Fruit fly (Drosophila melanogaster) whole organism, embryonic: ENCODE measurements around the gene net.
A peak's percentile ranks its signal among the peaks of the same experiment; 100 is the strongest.

Experiments
- BtbVII ChIP-seq: fragments of 200-800 bp; sonication (Bioruptor generic); optimal IDR thresholded peaks from 3 replicates; lab custom pipeline; 2017; ENCODE audit warnings: missing biosample characterization, mild to moderate bottlenecking, missing genetic modification characterization
- CG11504 ChIP-seq: fragments of 200-800 bp; sonication (Bioruptor generic); optimal IDR thresholded peaks from 3 replicates; lab custom pipeline; 2019; ENCODE audit warnings: missing biosample characterization, mild to moderate bottlenecking, missing genetic modification characterization, moderate library complexity
- CG12744 ChIP-seq: fragments of 200-800 bp; sonication (Bioruptor generic); optimal IDR thresholded peaks from 2 replicates; lab custom pipeline; 2016; ENCODE audit warnings: missing biosample characterization, missing genetic modification characterization
- CG13775 ChIP-seq: fragments of 200-800 bp; sonication (Bioruptor generic); optimal IDR thresholded peaks from 3 replicates; lab custom pipeline; 2017; ENCODE audit warnings: missing biosample characterization, mild to moderate bottlenecking, missing genetic modification characterization
- CG15011 ChIP-seq: fragments of 200-800 bp; sonication (Bioruptor generic); optimal IDR thresholded peaks from 3 replicates; lab custom pipeline; 2018; ENCODE audit warnings: missing biosample characterization, mild to moderate bottlenecking, missing genetic modification characterization
- CG15073 ChIP-seq: fragments of 200-800 bp; sonication (Bioruptor generic); optimal IDR thresholded peaks from 2 replicates; lab custom pipeline; 2016; ENCODE audit warnings: missing biosample characterization, missing genetic modification characterization
- CG17802 ChIP-seq: fragments of 200-800 bp; sonication (Bioruptor generic); optimal IDR thresholded peaks from 2 replicates; lab custom pipeline; 2018; ENCODE audit warnings: missing biosample characterization, mild to moderate bottlenecking, missing genetic modification characterization, moderate library complexity
- CG17912 ChIP-seq: fragments of 200-800 bp; sonication (Bioruptor generic); optimal IDR thresholded peaks from 2 replicates; lab custom pipeline; 2018; ENCODE audit warnings: missing biosample characterization, mild to moderate bottlenecking, missing genetic modification characterization
- CG2116 ChIP-seq: fragments of 200-800 bp; sonication (Bioruptor generic); optimal IDR thresholded peaks from 3 replicates; lab custom pipeline; 2018; ENCODE audit warnings: missing biosample characterization, mild to moderate bottlenecking, missing genetic modification characterization
- CG2202 ChIP-seq: fragments of 200-800 bp; sonication (Bioruptor generic); optimal IDR thresholded peaks from 2 replicates; lab custom pipeline; 2018; ENCODE audit warnings: missing biosample characterization, mild to moderate bottlenecking, missing genetic modification characterization
- CG5180 ChIP-seq: fragments of 200-800 bp; sonication (Bioruptor generic); optimal IDR thresholded peaks from 3 replicates; lab custom pipeline; 2017; ENCODE audit warnings: missing biosample characterization, missing genetic modification characterization, mild to moderate bottlenecking, moderate library complexity, missing genetic modification reagents
- CG6765 ChIP-seq: fragments of 200-800 bp; sonication (Bioruptor generic); optimal IDR thresholded peaks from 3 replicates; lab custom pipeline; 2017; ENCODE audit warnings: missing biosample characterization, mild to moderate bottlenecking, missing genetic modification characterization
- CG9817 ChIP-seq: fragments of 200-800 bp; sonication (Bioruptor generic); optimal IDR thresholded peaks from 2 replicates; lab custom pipeline; 2018; ENCODE audit warnings: missing biosample characterization, mild to moderate bottlenecking, missing genetic modification characterization, moderate library complexity
- CoRest ChIP-seq: fragments of 200-800 bp; sonication (Bioruptor generic); optimal IDR thresholded peaks from 3 replicates; lab custom pipeline; 2018; ENCODE audit warnings: missing biosample characterization, mild to moderate bottlenecking, missing genetic modification characterization, moderate library complexity
- CrebB ChIP-seq: fragments of 200-800 bp; sonication (Bioruptor generic); optimal IDR thresholded peaks from 3 replicates; lab custom pipeline; 2018; ENCODE audit warnings: missing biosample characterization, mild to moderate bottlenecking, missing genetic modification characterization
- D ChIP-seq, 2 experiments: fragments of 200-800 bp in 1 of 2; fragments of >200 bp in 1 of 2; sonication (Bioruptor generic) in 1 of 2; optimal IDR thresholded peaks; 2 replicates in 1 of 2; 3 replicates in 1 of 2; lab custom pipeline; 2017; ENCODE audit warnings: mild to moderate bottlenecking in 1 of 2, missing biosample characterization in 1 of 2, missing genetic modification characterization in 1 of 2, missing genetic modification reagents in 1 of 2
- Deaf1 ChIP-seq: fragments of 200-800 bp; optimal IDR thresholded peaks from 3 replicates; lab custom pipeline; 2019; ENCODE audit warnings: missing biosample characterization, mild to moderate bottlenecking, missing genetic modification characterization, moderate library complexity
- HLH3B ChIP-seq: fragments of 200-800 bp; sonication (Bioruptor generic); IDR thresholded peaks from 2 replicates; pipeline ENCODE4 v1.3.6; 2022; ENCODE audit warnings: missing biosample characterization, missing genetic modification characterization
- HLH54F ChIP-seq: fragments of 200-800 bp; sonication (Bioruptor generic); optimal IDR thresholded peaks from 3 replicates; lab custom pipeline; 2016; ENCODE audit warnings: missing biosample characterization, missing genetic modification characterization
- HLHmδ ChIP-seq: fragments of 200-800 bp; sonication (Bioruptor generic); optimal IDR thresholded peaks from 2 replicates; lab custom pipeline; 2018; ENCODE audit warnings: missing biosample characterization, mild to moderate bottlenecking, missing genetic modification characterization, moderate library complexity
- Hey ChIP-seq: fragments of 200-800 bp; sonication (Bioruptor generic); optimal IDR thresholded peaks from 3 replicates; lab custom pipeline; 2018; ENCODE audit warnings: missing biosample characterization, mild to moderate bottlenecking, missing genetic modification characterization
- Hmx ChIP-seq: fragments of 200-800 bp; sonication (Bioruptor generic); optimal IDR thresholded peaks from 2 replicates; lab custom pipeline; 2016; ENCODE audit warnings: missing biosample characterization, missing genetic modification characterization
- MBD-R2 ChIP-seq: fragments of 200-800 bp; sonication (Bioruptor generic); IDR thresholded peaks from 2 replicates; pipeline ENCODE4 v1.3.6; 2022; ENCODE audit warnings: missing biosample characterization, missing genetic modification characterization
- Myb ChIP-seq: fragments of 200-800 bp; sonication (Bioruptor generic); optimal IDR thresholded peaks from 2 replicates; lab custom pipeline; 2016; ENCODE audit warnings: missing biosample characterization, missing genetic modification characterization
- Opbp ChIP-seq: fragments of 200-800 bp; sonication (Bioruptor generic); IDR thresholded peaks from 3 replicates; pipeline ENCODE4 v1.3.6; 2022; ENCODE audit warnings: missing biosample characterization, missing genetic modification characterization; ENCODE audit not compliant: partially characterized antibody
- Rx ChIP-seq: fragments of 200-800 bp; sonication (Bioruptor generic); IDR thresholded peaks from 2 replicates; pipeline ENCODE4 v1.3.6; 2022; ENCODE audit warnings: missing biosample characterization, missing genetic modification characterization
- amos ChIP-seq: fragments of 200-800 bp; sonication (Bioruptor generic); IDR thresholded peaks from 2 replicates; pipeline ENCODE4 v1.3.6; 2022; ENCODE audit warnings: missing biosample characterization, missing genetic modification characterization; ENCODE audit not compliant: partially characterized antibody
- ase ChIP-seq: fragments of 200-800 bp; sonication (Bioruptor generic); IDR thresholded peaks from 3 replicates; pipeline ENCODE4 v1.3.6; 2022; ENCODE audit warnings: missing biosample characterization, missing genetic modification characterization
- bigmax ChIP-seq: fragments of 200-800 bp; sonication (Bioruptor generic); optimal IDR thresholded peaks from 2 replicates; lab custom pipeline; 2018; ENCODE audit warnings: missing biosample characterization, mild to moderate bottlenecking, missing genetic modification characterization
- chn ChIP-seq: fragments of 200-800 bp; sonication (Bioruptor generic); optimal IDR thresholded peaks from 2 replicates; lab custom pipeline; 2016; ENCODE audit warnings: missing biosample characterization, missing genetic modification characterization
- croc ChIP-seq: fragments of 200-800 bp; sonication (Bioruptor generic); conservative IDR thresholded peaks from 3 replicates; pipeline ENCODE4 v1.3.6; 2022; ENCODE audit warnings: missing biosample characterization, missing genetic modification characterization
- cwo ChIP-seq: fragments of 200-800 bp; sonication (Bioruptor generic); optimal IDR thresholded peaks from 3 replicates; lab custom pipeline; 2017; ENCODE audit warnings: missing biosample characterization, missing genetic modification characterization, mild to moderate bottlenecking, moderate library complexity, missing genetic modification reagents
- dmrt11E ChIP-seq: fragments of 200-800 bp; sonication (Bioruptor generic); optimal IDR thresholded peaks from 3 replicates; lab custom pipeline; 2018; ENCODE audit warnings: missing biosample characterization, mild to moderate bottlenecking, missing genetic modification characterization, moderate library complexity
- dpn ChIP-seq, 2 experiments: fragments of 200-800 bp; sonication (Bioruptor generic); optimal IDR thresholded peaks; 3 replicates each; lab custom pipeline; 2016; ENCODE audit warnings: missing biosample characterization in 2 of 2, missing genetic modification characterization in 2 of 2
- gsb ChIP-seq: fragments of 200-800 bp; sonication (Bioruptor generic); IDR thresholded peaks from 2 replicates; pipeline ENCODE4 v1.3.6; 2022; ENCODE audit warnings: missing biosample characterization, missing genetic modification characterization
- hth ChIP-seq: fragments of >200 bp; optimal IDR thresholded peaks from 2 replicates; lab custom pipeline; 2017; ENCODE audit warnings: inconsistent platforms
- insv ChIP-seq, 2 experiments: fragments of 200-800 bp; sonication (Bioruptor generic); optimal IDR thresholded peaks; 3 replicates each; lab custom pipeline; 2016 to 2018; ENCODE audit warnings: missing biosample characterization in 2 of 2, missing genetic modification characterization in 2 of 2
- inv ChIP-seq: fragments of 200-800 bp; sonication (Bioruptor generic); IDR thresholded peaks from 2 replicates; pipeline ENCODE4 v1.3.6; 2022; ENCODE audit warnings: missing biosample characterization, missing genetic modification characterization; ENCODE audit not compliant: partially characterized antibody
- luna ChIP-seq: fragments of 200-800 bp; sonication (Bioruptor generic); optimal IDR thresholded peaks from 2 replicates; lab custom pipeline; 2016; ENCODE audit warnings: missing biosample characterization, missing genetic modification characterization
- maf-S ChIP-seq: fragments of 200-800 bp; sonication (Bioruptor generic); optimal IDR thresholded peaks from 2 replicates; lab custom pipeline; 2016; ENCODE audit warnings: missing biosample characterization, missing genetic modification characterization
- oc ChIP-seq: fragments of 200-800 bp; sonication (Bioruptor generic); optimal IDR thresholded peaks from 2 replicates; lab custom pipeline; 2018; ENCODE audit warnings: missing biosample characterization, mild to moderate bottlenecking, missing genetic modification characterization, moderate library complexity
- pb ChIP-seq: fragments of 200-800 bp; sonication (Bioruptor generic); optimal IDR thresholded peaks from 3 replicates; lab custom pipeline; 2016; ENCODE audit warnings: missing biosample characterization, missing genetic modification characterization
- pita ChIP-seq: fragments of 200-800 bp; sonication (Bioruptor generic); optimal IDR thresholded peaks from 2 replicates; lab custom pipeline; 2017; ENCODE audit warnings: missing biosample characterization, mild to moderate bottlenecking, missing genetic modification characterization
- pum ChIP-seq: fragments of 200-800 bp; sonication (Bioruptor generic); optimal IDR thresholded peaks from 2 replicates; lab custom pipeline; 2016; ENCODE audit warnings: missing biosample characterization, missing genetic modification characterization
- sens ChIP-seq: fragments of 200-800 bp; sonication (Bioruptor generic); peaks from one replicate; lab custom pipeline; 2016; ENCODE audit warnings: missing biosample characterization, missing genetic modification characterization
- sens-2 ChIP-seq: fragments of 200-800 bp; sonication (Bioruptor generic); IDR thresholded peaks from 2 replicates; pipeline ENCODE4 v1.3.6; 2022; ENCODE audit warnings: missing biosample characterization, missing genetic modification characterization
- slp2 ChIP-seq: fragments of 200-800 bp; sonication (Bioruptor generic); optimal IDR thresholded peaks from 2 replicates; lab custom pipeline; 2016; ENCODE audit warnings: missing biosample characterization, missing genetic modification characterization
- wek ChIP-seq: fragments of 200-800 bp; sonication (Bioruptor generic); optimal IDR thresholded peaks from 3 replicates; lab custom pipeline; 2018; ENCODE audit warnings: missing biosample characterization, mild to moderate bottlenecking, missing genetic modification characterization, moderate library complexity

The net gene

dm6 chr2L:73760-74388, 13.3 kb downstream of the net start (continued):
- TF ChIP-seq HLHmδ (GFP tag; lab: Kevin White, UChicago) (no peak), CG12744 (no peak), dpn (GFP tag; optimal IDR thresholded peaks at IDR 0.05; lab: Kevin White, UChicago) (no peak), CG5180 (peak; percentile 2), sens (GFP tag; lab: Kevin White, UChicago) (peak; percentile 25), CG13775 (GFP tag; lab: Kevin White, UChicago) (no peak), sens-2 (GFP tag; lab: Robert Waterston, UW) (no peak), wek (GFP tag; lab: Kevin White, UChicago) (no peak), CoRest (tag; lab: Kevin White, UChicago) (no peak), CrebB (tag; lab: Kevin White, UChicago) (no peak), luna (GFP tag; lab: Kevin White, UChicago) (no peak), cwo (GFP tag; lab: Kevin White, UChicago) (peak; percentile 9), inv (GFP tag; lab: Robert Waterston, UW) (no peak), Hmx (GFP tag; lab: Kevin White, UChicago) (no peak), bigmax (GFP tag; lab: Kevin White, UChicago) (no peak), Deaf1 (tag; lab: Kevin White, UChicago) (no peak), pb (GFP tag; lab: Kevin White, UChicago) (no peak), maf-S (GFP tag; lab: Kevin White, UChicago) (no peak), CG6765 (GFP tag; lab: Kevin White, UChicago) (no peak), oc (tag; lab: Kevin White, UChicago) (no peak), CG15011 (GFP tag; lab: Kevin White, UChicago) (no peak), croc (GFP tag; lab: Robert Waterston, UW) (no peak), CG2202 (tag; lab: Kevin White, UChicago) (no peak), CG11504 (tag; lab: Kevin White, UChicago) (no peak), D (optimal IDR thresholded peaks at IDR 0.05; lab: Kevin White, UChicago) (no peak), D (GFP tag; optimal IDR thresholded peaks at IDR 0.05; lab: Kevin White, UChicago) (no peak), dmrt11E (tag; lab: Kevin White, UChicago) (no peak), Hey (no peak), BtbVII (GFP tag; lab: Kevin White, UChicago) (peak; percentile 7)

dm6 chr2L:72752-73435, 14.3 kb downstream of the net start:
- TF ChIP-seq gsb (no peak), CG12744 (peak; percentile 27), Rx (GFP tag; lab: Robert Waterston, UW) (peak; percentile 39; the same call in 1 of the 2 replicates), CG15073 (GFP tag; lab: Kevin White, UChicago) (peak; percentile 99), chn (peak; percentile 56), CG9817 (tag; lab: Kevin White, UChicago) (peak; percentile 22), HLH3B (GFP tag; lab: Robert Waterston, UW) (peak; percentile 53; the same call in 1 of the 2 replicates), MBD-R2 (peak; percentile 32; the same call in 1 of the 2 replicates), hth (no peak), CG17912 (GFP tag; lab: Kevin White, UChicago) (peak; percentile 78), insv (GFP tag; optimal IDR thresholded peaks at IDR 0.05; lab: Kevin White, UChicago) (no peak), HLH54F (GFP tag; lab: Kevin White, UChicago) (peak; percentile 15), CG2116 (GFP tag; lab: Kevin White, UChicago) (peak; percentile 57), Opbp (peak; percentile 65; the same call in 2 of the 3 replicates), ase (0 out of 3 replicates have a peak, but pooled peaks have one; percentile 51), CG17802 (tag; lab: Kevin White, UChicago) (no peak), amos (GFP tag; lab: Robert Waterston, UW) (peak; percentile 68; the same call in 1 of the 2 replicates), Myb (GFP tag; lab: Kevin White, UChicago) (peak; percentile 42), pum (GFP tag; lab: Kevin White, UChicago) (peak; percentile 18), slp2 (GFP tag; lab: Kevin White, UChicago) (peak; percentile 28), pita (peak; percentile 57)
